Worm (Caenorhabditis elegans) whole organism, midembryonic: ENCODE results near the gene irld-8.

Source experiments
- T22C8.4 ChIP-seq: fragments of 200-800 bp; sonication (Bioruptor generic); IDR thresholded peaks from 2 replicates; pipeline ENCODE4 v1.3.6; 2022; ENCODE audit warnings: missing genetic modification characterization, missing compliant biosample characterization
- cog-1 ChIP-seq: sonication (generic microtip); optimal IDR thresholded peaks from 2 replicates; lab custom pipeline; 2016; ENCODE audit warnings: missing genetic modification characterization, missing compliant biosample characterization
- flt-1 ChIP-seq: fragments of 200-800 bp; sonication (Bioruptor generic); IDR thresholded peaks from 2 replicates; pipeline ENCODE4 v1.3.6; 2022; ENCODE audit warnings: missing genetic modification characterization, missing compliant biosample characterization
- klf-2 ChIP-seq: fragments of 200-800 bp; sonication (Bioruptor generic); conservative IDR thresholded peaks from 2 replicates; pipeline ENCODE4 v1.3.6; 2022; ENCODE audit warnings: missing genetic modification reagents, missing genetic modification characterization, missing compliant biosample characterization
- med-1 ChIP-seq: sonication (generic microtip); optimal IDR thresholded peaks from 2 replicates; lab custom pipeline; 2017; ENCODE audit warnings: missing genetic modification characterization, mild to moderate bottlenecking, missing compliant biosample characterization, antibody characterized with exemption, missing genetic modification reagents; ENCODE audit not compliant: insufficient read depth
- ref-1 ChIP-seq: fragments of 200-800 bp; sonication (Bioruptor generic); conservative IDR thresholded peaks from 2 replicates; pipeline ENCODE4 v1.3.6; 2022; ENCODE audit warnings: missing genetic modification reagents, missing genetic modification characterization, missing compliant biosample characterization
- tab-1 ChIP-seq: fragments of 200-800 bp; sonication (Bioruptor generic); IDR thresholded peaks from 2 replicates; pipeline ENCODE4 v1.3.6; 2022; ENCODE audit warnings: missing genetic modification characterization, missing compliant biosample characterization
- ztf-23 ChIP-seq: fragments of 200-800 bp; sonication (Bioruptor generic); IDR thresholded peaks from 2 replicates; pipeline ENCODE4 v1.3.6; 2022; ENCODE audit warnings: missing genetic modification reagents, missing genetic modification characterization, missing compliant biosample characterization
- ztf-29 ChIP-seq: fragments of 200-800 bp; sonication (Bioruptor generic); IDR thresholded peaks from 2 replicates; pipeline ENCODE4 v1.3.6; 2022; ENCODE audit warnings: missing genetic modification reagents, missing genetic modification characterization, missing compliant biosample characterization

irld-8 gene

DNA sequence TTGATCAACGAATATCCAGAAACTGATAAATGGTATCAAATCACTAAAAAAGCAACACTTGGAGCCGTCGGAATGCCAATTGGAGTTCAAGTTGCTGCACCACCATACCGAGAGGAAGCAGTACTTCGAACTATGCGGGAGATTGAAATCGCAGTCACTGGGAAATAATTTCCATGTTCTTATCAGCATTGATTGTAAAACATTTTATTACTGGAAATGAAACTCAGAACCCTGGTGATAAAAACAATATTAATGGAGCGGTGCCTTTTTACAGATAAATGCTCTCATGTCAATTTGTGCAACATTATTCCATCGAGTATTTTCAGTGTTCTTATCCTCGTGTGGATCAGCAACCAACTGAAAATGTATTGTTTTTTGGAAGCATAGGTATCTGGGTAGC, 46.2 kb downstream of the irld-8 start:
- TF ChIP-seq flt-1 (GFP tag; lab: Robert Waterston, UW), result no peak
- no peak for TF ChIP-seq klf-2 (GFP tag; lab: Robert Waterston, UW)
- TF ChIP-seq med-1 (GFP tag; lab: Kevin White, UChicago), result no peak
- no peak for TF ChIP-seq T22C8.4
- no peak for TF ChIP-seq cog-1 (tag; lab: Kevin White, UChicago)
- no peak for TF ChIP-seq tab-1 (GFP tag; lab: Robert Waterston, UW)
- TF ChIP-seq ztf-23 (GFP tag; lab: Robert Waterston, UW), result no peak
- no peak for TF ChIP-seq ztf-29 (GFP tag; lab: Robert Waterston, UW)
- no peak for TF ChIP-seq ref-1

DNA sequence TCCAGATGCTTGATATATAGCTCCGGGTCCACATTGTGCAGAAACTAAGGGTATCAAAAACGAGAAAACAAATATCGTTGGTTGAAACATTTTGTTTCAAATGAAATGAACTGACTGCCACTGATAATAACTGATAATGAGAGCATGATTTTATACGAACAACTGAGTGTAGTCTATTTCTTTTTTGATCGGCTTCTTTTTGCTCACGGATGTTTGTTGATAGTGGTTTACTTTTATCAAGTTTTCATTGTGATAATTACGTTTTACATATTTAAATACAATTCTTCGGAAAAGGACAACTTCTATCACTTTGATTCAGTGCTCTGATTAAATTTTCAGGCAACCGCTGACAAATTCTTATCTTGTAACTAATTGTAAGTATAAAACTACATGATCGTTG, 48.1 kb downstream of the irld-8 start, which contains the start of gene clec-51:
Gene clec-51, minus strand, starts transcription at position 114 of the 400 bp plus-strand sequence.
- no peak for TF ChIP-seq flt-1 (GFP tag; lab: Robert Waterston, UW)
- no peak for TF ChIP-seq T22C8.4

DNA sequence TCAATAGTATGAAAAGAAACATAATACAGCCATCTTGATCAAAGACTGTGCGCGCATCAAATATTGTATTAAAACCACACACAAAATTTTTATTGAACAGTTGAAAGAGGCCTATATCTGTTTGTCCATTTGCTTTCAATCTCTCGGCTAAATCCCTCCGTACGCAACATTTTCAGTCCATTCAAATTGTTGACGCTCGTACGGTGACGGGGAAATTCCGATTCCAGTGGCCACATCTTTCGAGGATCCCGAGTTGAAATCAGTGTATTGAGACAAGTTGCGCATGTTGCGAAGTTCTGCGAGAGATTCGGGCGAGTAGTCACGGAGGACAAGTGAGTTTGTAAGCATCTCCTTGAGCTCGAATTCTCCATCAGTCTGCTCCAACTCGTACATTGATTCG, 49.0 kb downstream of the irld-8 start:
- no peak for TF ChIP-seq T22C8.4
- no peak for TF ChIP-seq flt-1 (GFP tag; lab: Robert Waterston, UW)
- TF ChIP-seq ref-1, result no peak
- no peak for TF ChIP-seq ztf-29 (GFP tag; lab: Robert Waterston, UW)
- no peak for TF ChIP-seq tab-1 (GFP tag; lab: Robert Waterston, UW)

DNA sequence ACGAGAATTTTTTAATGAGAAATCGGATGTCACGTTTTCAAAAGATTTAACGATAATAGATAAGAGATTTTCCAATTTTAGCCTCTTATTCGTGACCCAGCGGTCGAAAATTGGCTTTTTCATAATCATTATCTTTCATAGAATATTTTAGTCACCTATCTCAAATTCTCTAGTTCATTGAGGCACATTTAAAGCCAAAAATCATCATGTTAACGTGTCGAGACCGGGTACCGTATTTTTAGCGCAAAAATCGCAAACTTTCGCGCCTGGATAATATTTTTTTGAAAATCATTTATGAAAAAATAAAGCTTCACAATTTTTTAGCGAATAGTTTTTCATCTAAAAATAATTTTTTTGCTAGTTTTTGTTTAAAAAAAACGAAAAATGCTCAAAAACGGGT, 50.4 kb downstream of the irld-8 start, which contains the start of gene B0218.7:
Gene B0218.7, minus strand, starts transcription at position 101 of the 400 bp plus-strand sequence.
- TF ChIP-seq tab-1 (GFP tag; lab: Robert Waterston, UW) (no peak), cog-1 (tag; lab: Kevin White, UChicago) (no peak), med-1 (GFP tag; lab: Kevin White, UChicago) (no peak), T22C8.4 (no peak), ztf-23 (GFP tag; lab: Robert Waterston, UW) (no peak), ztf-29 (GFP tag; lab: Robert Waterston, UW) (no peak), ref-1 (no peak), klf-2 (GFP tag; lab: Robert Waterston, UW) (no peak), flt-1 (GFP tag; lab: Robert Waterston, UW) (no peak)
